Fruit fly (Drosophila melanogaster) whole organism, embryonic: ENCODE measurements around the gene CG43051.

Source experiments
- Antp ChIP-seq: fragments of 200-800 bp; sonication (Bioruptor generic); optimal IDR thresholded peaks from 3 replicates; lab custom pipeline; 2016; ENCODE audit warnings: missing biosample characterization, missing genetic modification characterization
- Asciz ChIP-seq: fragments of 200-800 bp; sonication (Bioruptor generic); optimal IDR thresholded peaks from 2 replicates; lab custom pipeline; 2017; ENCODE audit warnings: missing biosample characterization, mild to moderate bottlenecking, missing genetic modification characterization, missing genetic modification reagents
- Bgb ChIP-seq: fragments of 200-800 bp; sonication (Bioruptor generic); IDR thresholded peaks from 2 replicates; pipeline ENCODE4 v1.3.6; 2022; ENCODE audit warnings: missing biosample characterization, missing genetic modification characterization; ENCODE audit not compliant: partially characterized antibody
- BtbVII ChIP-seq: fragments of 200-800 bp; sonication (Bioruptor generic); optimal IDR thresholded peaks from 3 replicates; lab custom pipeline; 2017; ENCODE audit warnings: missing biosample characterization, mild to moderate bottlenecking, missing genetic modification characterization
- CG10654 ChIP-seq: fragments of 200-800 bp; sonication (Bioruptor generic); optimal IDR thresholded peaks from 2 replicates; lab custom pipeline; 2016; ENCODE audit warnings: missing biosample characterization, missing genetic modification characterization
- CG12299 ChIP-seq: fragments of 200-800 bp; sonication (Bioruptor generic); optimal IDR thresholded peaks from 2 replicates; lab custom pipeline; 2018; ENCODE audit warnings: missing biosample characterization, mild to moderate bottlenecking, missing genetic modification characterization
- CG14860 ChIP-seq: fragments of 200-800 bp; sonication (Bioruptor generic); IDR thresholded peaks from 3 replicates; pipeline ENCODE4 v1.3.6; 2022; ENCODE audit warnings: missing biosample characterization, missing genetic modification characterization; ENCODE audit not compliant: partially characterized antibody
- CG15601 ChIP-seq: fragments of 200-800 bp; sonication (Bioruptor generic); optimal IDR thresholded peaks from 3 replicates; lab custom pipeline; 2019; ENCODE audit warnings: missing biosample characterization, mild to moderate bottlenecking, missing genetic modification characterization, moderate library complexity
- CG16863 ChIP-seq: fragments of 200-800 bp; sonication (Bioruptor generic); optimal IDR thresholded peaks from 3 replicates; lab custom pipeline; 2016; ENCODE audit warnings: missing biosample characterization, missing genetic modification characterization
- CG2120 ChIP-seq: fragments of 200-800 bp; sonication (Bioruptor generic); optimal IDR thresholded peaks from 3 replicates; lab custom pipeline; 2016; ENCODE audit warnings: missing biosample characterization, missing genetic modification characterization
- CG2875 ChIP-seq: fragments of 200-800 bp; sonication (Bioruptor generic); optimal IDR thresholded peaks from 2 replicates; lab custom pipeline; 2017; ENCODE audit warnings: missing biosample characterization, mild to moderate bottlenecking, missing genetic modification characterization, missing genetic modification reagents
- CG32532 ChIP-seq: fragments of 200-800 bp; sonication (Bioruptor generic); IDR thresholded peaks from 2 replicates; pipeline ENCODE4 v1.3.6; 2022; ENCODE audit warnings: missing biosample characterization, missing genetic modification characterization
- CG33557 ChIP-seq: fragments of 200-800 bp; sonication (Bioruptor generic); optimal IDR thresholded peaks from 2 replicates; lab custom pipeline; 2019; ENCODE audit warnings: missing biosample characterization, mild to moderate bottlenecking, missing genetic modification characterization, moderate library complexity
- CG3726 ChIP-seq: fragments of 200-800 bp; sonication (Bioruptor generic); IDR thresholded peaks from 3 replicates; pipeline ENCODE4, ENCODE4 v1.3.6; 2022; ENCODE audit warnings: missing biosample characterization, missing genetic modification characterization
- CG4424 ChIP-seq: fragments of 200-800 bp; sonication (Bioruptor generic); optimal IDR thresholded peaks from 3 replicates; lab custom pipeline; 2016; ENCODE audit warnings: missing biosample characterization, missing genetic modification characterization
- CG4707 ChIP-seq: fragments of 200-800 bp; sonication (Bioruptor generic); optimal IDR thresholded peaks from 2 replicates; lab custom pipeline; 2018; ENCODE audit warnings: missing biosample characterization, mild to moderate bottlenecking, missing genetic modification characterization, moderate library complexity
- CG5180 ChIP-seq: fragments of 200-800 bp; sonication (Bioruptor generic); optimal IDR thresholded peaks from 3 replicates; lab custom pipeline; 2017; ENCODE audit warnings: missing biosample characterization, missing genetic modification characterization, mild to moderate bottlenecking, moderate library complexity, missing genetic modification reagents
- CG8359 ChIP-seq: fragments of 200-800 bp; sonication (Bioruptor generic); optimal IDR thresholded peaks from 2 replicates; lab custom pipeline; 2017; ENCODE audit warnings: missing biosample characterization, mild to moderate bottlenecking, missing genetic modification characterization, borderline replicate concordance
- CG9817 ChIP-seq: fragments of 200-800 bp; sonication (Bioruptor generic); optimal IDR thresholded peaks from 2 replicates; lab custom pipeline; 2018; ENCODE audit warnings: missing biosample characterization, mild to moderate bottlenecking, missing genetic modification characterization, moderate library complexity
- Ets97D ChIP-seq: fragments of 200-800 bp; sonication (Bioruptor generic); optimal IDR thresholded peaks from 3 replicates; lab custom pipeline; 2016; ENCODE audit warnings: missing biosample characterization, missing genetic modification characterization
- Hmx ChIP-seq: fragments of 200-800 bp; sonication (Bioruptor generic); optimal IDR thresholded peaks from 2 replicates; lab custom pipeline; 2016; ENCODE audit warnings: missing biosample characterization, missing genetic modification characterization
- Hr39 ChIP-seq: fragments of >200 bp; optimal IDR thresholded peaks from 2 replicates; lab custom pipeline; 2017
- Kr ChIP-seq: fragments of 200-800 bp; sonication (Bioruptor generic); optimal IDR thresholded peaks from 2 replicates; lab custom pipeline; 2017; ENCODE audit warnings: missing biosample characterization, mild to moderate bottlenecking, missing genetic modification characterization
- Lim3 ChIP-seq: fragments of 200-800 bp; sonication (Bioruptor generic); IDR thresholded peaks from 2 replicates; pipeline ENCODE4 v1.3.6; 2022; ENCODE audit warnings: missing biosample characterization, missing genetic modification characterization
- Med ChIP-seq: fragments of 200-800 bp; sonication (Bioruptor generic); peaks from one replicate; lab custom pipeline; 2016; ENCODE audit warnings: missing biosample characterization, missing genetic modification characterization, mild to moderate bottlenecking, inconsistent platforms, moderate library complexity
- Mrtf ChIP-seq: fragments of 200-800 bp; sonication (Bioruptor generic); IDR thresholded peaks from 3 replicates; pipeline ENCODE4 v1.3.6; 2022; ENCODE audit warnings: missing biosample characterization, missing genetic modification characterization
- Neu2 ChIP-seq: fragments of 200-800 bp; sonication (Bioruptor generic); optimal IDR thresholded peaks from 3 replicates; lab custom pipeline; 2016; ENCODE audit warnings: missing biosample characterization, missing genetic modification characterization, borderline replicate concordance
- Oaz ChIP-seq: fragments of 200-800 bp; sonication (Bioruptor generic); IDR thresholded peaks from 2 replicates; pipeline ENCODE4 v1.3.6; 2022; ENCODE audit warnings: missing biosample characterization, missing genetic modification characterization
- Oli ChIP-seq: fragments of 200-800 bp; sonication (Bioruptor generic); optimal IDR thresholded peaks from 2 replicates; lab custom pipeline; 2018; ENCODE audit warnings: missing biosample characterization, mild to moderate bottlenecking, missing genetic modification characterization, moderate library complexity
- PHDP ChIP-seq: fragments of 200-800 bp; sonication (Bioruptor generic); optimal IDR thresholded peaks from 3 replicates; lab custom pipeline; 2018; ENCODE audit warnings: missing biosample characterization, mild to moderate bottlenecking, missing genetic modification characterization, moderate library complexity
- Sox100B ChIP-seq: fragments of 200-800 bp; sonication (Bioruptor generic); optimal IDR thresholded peaks from 3 replicates; lab custom pipeline; 2018; ENCODE audit warnings: missing biosample characterization, mild to moderate bottlenecking, missing genetic modification characterization
- Vsx1 ChIP-seq: fragments of 200-800 bp; sonication (Bioruptor generic); optimal IDR thresholded peaks from 2 replicates; lab custom pipeline; 2017; ENCODE audit warnings: missing biosample characterization, mild to moderate bottlenecking, missing genetic modification characterization, missing genetic modification reagents
- al ChIP-seq: fragments of 200-800 bp; sonication (Bioruptor generic); IDR thresholded peaks from 2 replicates; pipeline ENCODE4 v1.3.6; 2022; ENCODE audit warnings: missing biosample characterization, missing genetic modification characterization
- amos ChIP-seq: fragments of 200-800 bp; sonication (Bioruptor generic); IDR thresholded peaks from 2 replicates; pipeline ENCODE4 v1.3.6; 2022; ENCODE audit warnings: missing biosample characterization, missing genetic modification characterization; ENCODE audit not compliant: partially characterized antibody
- ara ChIP-seq: fragments of 200-800 bp; sonication (Bioruptor generic); IDR thresholded peaks from 2 replicates; pipeline ENCODE4 v1.3.6; 2022; ENCODE audit warnings: missing biosample characterization, missing genetic modification characterization
- chm ChIP-seq: fragments of 200-800 bp; sonication (Bioruptor generic); IDR thresholded peaks from 2 replicates; pipeline ENCODE4 v1.3.6; 2022; ENCODE audit warnings: missing biosample characterization, missing genetic modification characterization
- dati ChIP-seq: fragments of 200-800 bp; sonication (Bioruptor generic); IDR thresholded peaks from 2 replicates; pipeline ENCODE4 v1.3.6; 2022; ENCODE audit warnings: missing biosample characterization, missing genetic modification characterization
- eyg ChIP-seq: fragments of 200-800 bp; sonication (Bioruptor generic); optimal IDR thresholded peaks from 3 replicates; lab custom pipeline; 2016; ENCODE audit warnings: missing biosample characterization, missing genetic modification characterization
- fd64A ChIP-seq: fragments of 200-800 bp; sonication (Bioruptor generic); optimal IDR thresholded peaks from 3 replicates; lab custom pipeline; 2018; ENCODE audit warnings: missing biosample characterization, mild to moderate bottlenecking, missing genetic modification characterization
- grn ChIP-seq: fragments of 200-800 bp; sonication (Bioruptor generic); optimal IDR thresholded peaks from 3 replicates; lab custom pipeline; 2017; ENCODE audit warnings: missing biosample characterization, missing genetic modification characterization
- her ChIP-seq: fragments of 200-800 bp; sonication (Bioruptor generic); optimal IDR thresholded peaks from 2 replicates; lab custom pipeline; 2016; ENCODE audit warnings: missing biosample characterization, missing genetic modification characterization
- lab ChIP-seq: fragments of 200-800 bp; sonication (Bioruptor generic); optimal IDR thresholded peaks from 3 replicates; lab custom pipeline; 2017; ENCODE audit warnings: missing biosample characterization, missing genetic modification characterization, mild to moderate bottlenecking, moderate library complexity, missing genetic modification reagents
- lbe ChIP-seq: fragments of 200-800 bp; sonication (Bioruptor generic); optimal IDR thresholded peaks from 2 replicates; lab custom pipeline; 2016; ENCODE audit warnings: missing biosample characterization, mild to moderate bottlenecking, missing genetic modification characterization
- nau ChIP-seq: fragments of 200-800 bp; sonication (Bioruptor generic); optimal IDR thresholded peaks from 3 replicates; lab custom pipeline; 2017; ENCODE audit warnings: missing biosample characterization, mild to moderate bottlenecking, missing genetic modification characterization, missing genetic modification reagents
- odd ChIP-seq: fragments of 200-800 bp; sonication (Bioruptor generic); optimal IDR thresholded peaks from 2 replicates; lab custom pipeline; 2017; ENCODE audit warnings: missing biosample characterization, mild to moderate bottlenecking, missing genetic modification characterization
- pfk ChIP-seq: fragments of 200-800 bp; sonication (Bioruptor generic); optimal IDR thresholded peaks from 2 replicates; lab custom pipeline; 2018; ENCODE audit warnings: missing biosample characterization, mild to moderate bottlenecking, missing genetic modification characterization, moderate library complexity
- pzg ChIP-seq: fragments of 200-800 bp; sonication (Bioruptor generic); optimal IDR thresholded peaks from 3 replicates; lab custom pipeline; 2018; ENCODE audit warnings: missing biosample characterization, mild to moderate bottlenecking, missing genetic modification characterization, moderate library complexity
- sug ChIP-seq: fragments of 200-800 bp; optimal IDR thresholded peaks from 2 replicates; lab custom pipeline; 2019; ENCODE audit warnings: missing biosample characterization, mild to moderate bottlenecking, missing genetic modification characterization, moderate library complexity
- vvl ChIP-seq: fragments of 200-800 bp; sonication (Bioruptor generic); IDR thresholded peaks from 2 replicates; pipeline ENCODE4 v1.3.6; 2022; ENCODE audit warnings: missing biosample characterization, missing genetic modification characterization
- zen ChIP-seq: fragments of 200-800 bp; sonication (Bioruptor generic); optimal IDR thresholded peaks from 3 replicates; lab custom pipeline; 2018; ENCODE audit warnings: missing biosample characterization, mild to moderate bottlenecking, missing genetic modification characterization, moderate library complexity

CG43051 gene

dm6 chr2L:12474212-12474891, 33.4 kb upstream of the CG43051 start:
- TF ChIP-seq Antp (GFP tag; lab: Kevin White, UChicago): no peak
- TF ChIP-seq CG14860 (GFP tag; lab: Robert Waterston, UW): no peak
- TF ChIP-seq CG33557 (GFP tag; lab: Kevin White, UChicago): peak; percentile 37
- no peak for TF ChIP-seq her (GFP tag; lab: Kevin White, UChicago)
- TF ChIP-seq dati (GFP tag; lab: Robert Waterston, UW): no peak
- TF ChIP-seq zen (tag; lab: Kevin White, UChicago): no peak
- peak; percentile 35 for TF ChIP-seq BtbVII
- no peak for TF ChIP-seq Neu2 (GFP tag; lab: Kevin White, UChicago)
- TF ChIP-seq al (GFP tag; lab: Robert Waterston, UW): no peak
- TF ChIP-seq odd (GFP tag; lab: Kevin White, UChicago): no peak
- TF ChIP-seq eyg (GFP tag; lab: Kevin White, UChicago): no peak
- peak; percentile 33 for TF ChIP-seq Vsx1 (GFP tag; lab: Kevin White, UChicago)
- no peak for TF ChIP-seq Oli (tag; lab: Kevin White, UChicago)
- TF ChIP-seq CG2875 (GFP tag; lab: Kevin White, UChicago): peak; percentile 8
- no peak for TF ChIP-seq CG16863 (GFP tag; lab: Kevin White, UChicago)
- peak; percentile 21 for TF ChIP-seq Asciz (GFP tag; lab: Kevin White, UChicago)
- TF ChIP-seq CG5180: peak; percentile 37
- no peak for TF ChIP-seq chm
- TF ChIP-seq Bgb (GFP tag; lab: Robert Waterston, UW): no peak
- no peak for TF ChIP-seq Hr39 (lab: Kevin White, UChicago)
- TF ChIP-seq CG4424 (GFP tag; lab: Kevin White, UChicago): no peak
- TF ChIP-seq Kr (GFP tag; lab: Kevin White, UChicago): no peak
- no peak for TF ChIP-seq Ets97D (GFP tag; lab: Kevin White, UChicago)
- no peak for TF ChIP-seq Hmx (GFP tag; lab: Kevin White, UChicago)
- no peak for TF ChIP-seq CG9817
- TF ChIP-seq CG2120: no peak
- TF ChIP-seq Sox100B: peak; percentile 23
- peak; percentile 28 for TF ChIP-seq CG15601
- no peak for TF ChIP-seq pzg (GFP tag; lab: Kevin White, UChicago)
- peak; percentile 10 for TF ChIP-seq nau
- peak; percentile 30 for TF ChIP-seq lab (GFP tag; lab: Kevin White, UChicago)
- no peak for TF ChIP-seq CG12299 (tag; lab: Kevin White, UChicago)
- peak; percentile 5 for TF ChIP-seq sug (tag; lab: Kevin White, UChicago)
- peak; percentile 58 for TF ChIP-seq Med
- TF ChIP-seq amos (GFP tag; lab: Robert Waterston, UW): no peak
- peak; percentile 13 for TF ChIP-seq CG4707 (GFP tag; lab: Kevin White, UChicago)
- no peak for TF ChIP-seq CG3726
- no peak for TF ChIP-seq ara (GFP tag; lab: Robert Waterston, UW)
- TF ChIP-seq lbe: peak; percentile 12
- TF ChIP-seq CG8359 (GFP tag; lab: Kevin White, UChicago): no peak
- TF ChIP-seq pfk (GFP tag; lab: Kevin White, UChicago): no peak
- TF ChIP-seq Mrtf (GFP tag; lab: Robert Waterston, UW): no peak
- TF ChIP-seq PHDP (tag; lab: Kevin White, UChicago): no peak
- TF ChIP-seq Oaz: no peak
- no peak for TF ChIP-seq CG32532
- no peak for TF ChIP-seq CG10654 (GFP tag; lab: Kevin White, UChicago)
- no peak for TF ChIP-seq Lim3 (GFP tag; lab: Robert Waterston, UW)
- no peak for TF ChIP-seq vvl (GFP tag; lab: Robert Waterston, UW)
- peak; percentile 47 for TF ChIP-seq fd64A (GFP tag; lab: Kevin White, UChicago)
- TF ChIP-seq grn (GFP tag; lab: Kevin White, UChicago): peak; percentile 29
